Worm (Caenorhabditis elegans) whole organism, L1 larva: ENCODE measurements around the gene nhr-277.

Experiments
- C16A3.4 ChIP-seq: fragments of 150-350 bp; optimal IDR thresholded peaks from 2 replicates; lab custom pipeline; 2014; ENCODE audit warnings: missing biosample characterization, missing genetic modification characterization
- C34B4.2 ChIP-seq: sonication (generic microtip); optimal IDR thresholded peaks from 2 replicates; lab custom pipeline; 2017; ENCODE audit warnings: mild to moderate bottlenecking, missing genetic modification characterization, missing compliant biosample characterization
- Y116A8C.19 ChIP-seq: sonication (generic microtip); optimal IDR thresholded peaks from 2 replicates; lab custom pipeline; 2016; ENCODE audit warnings: missing compliant biosample characterization, missing genetic modification characterization, borderline replicate concordance
- alr-1 ChIP-seq: fragments of 200-800 bp; sonication (Bioruptor generic); optimal IDR thresholded peaks from 2 replicates; lab custom pipeline; 2018; ENCODE audit warnings: borderline replicate concordance, mild to moderate bottlenecking, missing genetic modification characterization, missing compliant biosample characterization
- blmp-1 ChIP-seq: fragments of 150-350 bp; optimal IDR thresholded peaks from 2 replicates; lab custom pipeline; 2014; ENCODE audit warnings: missing biosample characterization, missing genetic modification characterization
- efl-1 ChIP-seq, 4 experiments: fragments of 150-350 bp; optimal IDR thresholded peaks in 3 of 4; peaks in 1 of 4; 1 replicate in 1 of 4; 2 replicates in 3 of 4; lab custom pipeline; 2014; ENCODE audit warnings: missing biosample characterization in 2 of 4, missing genetic modification characterization in 2 of 4, missing genetic modification reagents in 2 of 4
- egl-13 ChIP-seq: sonication (generic microtip); optimal IDR thresholded peaks from 2 replicates; lab custom pipeline; 2016; ENCODE audit warnings: missing genotype, missing genetic modification reagents, missing genetic modification characterization, missing compliant biosample characterization
- egl-27 ChIP-seq, 2 experiments: fragments of 150-350 bp in 1 of 2; sonication (generic microtip); optimal IDR thresholded peaks; 3 replicates each; lab custom pipeline; 2017 to 2018; ENCODE audit warnings: missing biosample characterization in 2 of 2, missing genetic modification characterization in 2 of 2, missing genetic modification reagents in 2 of 2
- elt-2 ChIP-seq: sonication (generic microtip); optimal IDR thresholded peaks from 2 replicates; lab custom pipeline; 2016; ENCODE audit warnings: missing genetic modification characterization, mild to moderate bottlenecking, inconsistent platforms, missing compliant biosample characterization, missing genetic modification reagents
- elt-3 ChIP-seq, 6 experiments: fragments of 150-350 bp in 1 of 6; sonication (generic microtip); optimal IDR thresholded peaks; 2 replicates each; lab custom pipeline; 2017 to 2018; ENCODE audit warnings: missing biosample characterization in 6 of 6, missing genetic modification characterization in 6 of 6, inconsistent platforms in 1 of 6
- hpl-2 ChIP-seq: fragments of 150-350 bp; optimal IDR thresholded peaks from 2 replicates; lab custom pipeline; 2014; ENCODE audit warnings: missing biosample characterization, missing genetic modification reagents, missing genetic modification characterization
- irx-1 ChIP-seq: sonication (generic microtip); optimal IDR thresholded peaks from 2 replicates; lab custom pipeline; 2016; ENCODE audit warnings: missing genetic modification characterization, missing compliant biosample characterization
- jun-1 ChIP-seq: fragments of 150-350 bp; optimal IDR thresholded peaks from 2 replicates; lab custom pipeline; 2014; ENCODE audit warnings: missing biosample characterization, missing genetic modification reagents, missing genetic modification characterization
- lin-15B ChIP-seq: fragments of 150-350 bp; sonication (generic microtip); optimal IDR thresholded peaks from 3 replicates; lab custom pipeline; 2014; ENCODE audit warnings: missing biosample characterization, missing genetic modification characterization
- lin-35 ChIP-seq, 2 experiments: fragments of 150-350 bp; optimal IDR thresholded peaks; 2 replicates each; lab custom pipeline; 2014; ENCODE audit warnings: missing biosample characterization in 2 of 2, missing genetic modification characterization in 2 of 2, missing genetic modification reagents in 2 of 2
- lin-39 ChIP-seq: fragments of 150-350 bp; optimal IDR thresholded peaks from 2 replicates; lab custom pipeline; 2014; ENCODE audit warnings: missing biosample characterization, missing genetic modification reagents, missing genetic modification characterization
- lir-3 ChIP-seq: sonication (generic microtip); optimal IDR thresholded peaks from 2 replicates; lab custom pipeline; 2016; ENCODE audit warnings: mild to moderate bottlenecking, missing genetic modification characterization, moderate library complexity, missing compliant biosample characterization; ENCODE audit not compliant: poor library complexity
- mab-9 ChIP-seq: fragments of 200-800 bp; sonication (Bioruptor generic); IDR thresholded peaks from 2 replicates; pipeline ENCODE4 v1.3.6; 2022; ENCODE audit warnings: missing genetic modification reagents, missing genetic modification characterization, missing compliant biosample characterization
- mdl-1 ChIP-seq, 2 experiments: fragments of 150-350 bp; optimal IDR thresholded peaks; 2 replicates each; lab custom pipeline; 2014 to 2017; ENCODE audit warnings: missing biosample characterization in 2 of 2, missing genetic modification characterization in 2 of 2, inconsistent platforms in 1 of 2
- mef-2 ChIP-seq: fragments of 150-350 bp; optimal IDR thresholded peaks from 2 replicates; lab custom pipeline; 2014; ENCODE audit warnings: missing biosample characterization, missing genetic modification characterization
- nhr-11 ChIP-seq: fragments of 150-350 bp; optimal IDR thresholded peaks from 2 replicates; lab custom pipeline; 2014; ENCODE audit warnings: missing biosample characterization, missing genetic modification characterization
- nhr-237 ChIP-seq: fragments of 150-350 bp; optimal IDR thresholded peaks from 2 replicates; lab custom pipeline; 2014; ENCODE audit warnings: missing biosample characterization, missing genetic modification characterization
- nhr-28 ChIP-seq: fragments of 150-350 bp; optimal IDR thresholded peaks from 2 replicates; lab custom pipeline; 2014; ENCODE audit warnings: missing biosample characterization, missing genetic modification characterization
- nhr-47 ChIP-seq: sonication (generic microtip); optimal IDR thresholded peaks from 2 replicates; lab custom pipeline; 2016; ENCODE audit warnings: mild to moderate bottlenecking, missing genetic modification characterization, moderate library complexity, missing compliant biosample characterization
- nhr-71 ChIP-seq: sonication (generic microtip); optimal IDR thresholded peaks from 2 replicates; lab custom pipeline; 2016; ENCODE audit warnings: mild to moderate bottlenecking, missing genetic modification characterization, moderate library complexity, missing compliant biosample characterization
- nhr-76 ChIP-seq: sonication (generic microtip); optimal IDR thresholded peaks from 2 replicates; lab custom pipeline; 2017; ENCODE audit warnings: missing biosample characterization, missing genetic modification characterization
- nhr-84 ChIP-seq: sonication (generic microtip); optimal IDR thresholded peaks from 2 replicates; lab custom pipeline; 2017; ENCODE audit warnings: missing biosample characterization, missing genetic modification characterization
- nhr-85 ChIP-seq: sonication (generic microtip); peaks from one replicate; lab custom pipeline; 2016; ENCODE audit warnings: missing genetic modification characterization, inconsistent platforms, missing compliant biosample characterization
- nhr-90 ChIP-seq: sonication (generic microtip); optimal IDR thresholded peaks from 2 replicates; lab custom pipeline; 2016; ENCODE audit warnings: mild to moderate bottlenecking, missing genetic modification characterization, missing compliant biosample characterization; ENCODE audit not compliant: poor library complexity
- pax-3 ChIP-seq: fragments of 200-800 bp; sonication (Bioruptor generic); optimal IDR thresholded peaks from 2 replicates; lab custom pipeline; 2018; ENCODE audit warnings: mild to moderate bottlenecking, missing genetic modification characterization, moderate library complexity, missing compliant biosample characterization
- rnt-1 ChIP-seq: sonication (generic microtip); optimal IDR thresholded peaks from 2 replicates; lab custom pipeline; 2016; ENCODE audit warnings: mild to moderate bottlenecking, missing genetic modification characterization, moderate library complexity, missing compliant biosample characterization
- skn-1 ChIP-seq: fragments of 150-350 bp; optimal IDR thresholded peaks from 2 replicates; lab custom pipeline; 2014; ENCODE audit warnings: missing biosample characterization, missing genetic modification characterization
- snu-23 ChIP-seq: sonication (generic microtip); optimal IDR thresholded peaks from 2 replicates; lab custom pipeline; 2016; ENCODE audit warnings: missing genetic modification characterization, missing compliant biosample characterization
- sptf-1 ChIP-seq: fragments of 150-350 bp; optimal IDR thresholded peaks from 2 replicates; lab custom pipeline; 2014; ENCODE audit warnings: missing biosample characterization, missing genetic modification characterization
- sup-37 ChIP-seq: fragments of 200-800 bp; sonication (Bioruptor generic); optimal IDR thresholded peaks from 2 replicates; lab custom pipeline; 2018; ENCODE audit warnings: mild to moderate bottlenecking, missing genetic modification characterization, missing compliant biosample characterization
- swsn-7 ChIP-seq: sonication (generic microtip); optimal IDR thresholded peaks from 2 replicates; lab custom pipeline; 2016; ENCODE audit warnings: missing genetic modification characterization, missing compliant biosample characterization
- tbx-2 ChIP-seq: sonication (generic microtip); optimal IDR thresholded peaks from 2 replicates; lab custom pipeline; 2016; ENCODE audit warnings: missing genetic modification characterization, missing compliant biosample characterization
- unc-130 ChIP-seq: fragments of 150-350 bp; optimal IDR thresholded peaks from 2 replicates; lab custom pipeline; 2017; ENCODE audit warnings: missing biosample characterization, missing genetic modification characterization, inconsistent platforms
- unc-30 ChIP-seq: sonication (generic microtip); optimal IDR thresholded peaks from 2 replicates; lab custom pipeline; 2017; ENCODE audit warnings: missing biosample characterization, missing genetic modification characterization
- unc-62 ChIP-seq: fragments of 150-350 bp; optimal IDR thresholded peaks from 2 replicates; lab custom pipeline; 2014; ENCODE audit warnings: missing biosample characterization, missing genetic modification reagents, missing genetic modification characterization
- xbp-1 ChIP-seq: sonication (generic microtip); optimal IDR thresholded peaks from 2 replicates; lab custom pipeline; 2016; ENCODE audit warnings: missing genetic modification characterization, missing compliant biosample characterization
- zip-4 ChIP-seq: fragments of 200-800 bp; sonication (Bioruptor generic); optimal IDR thresholded peaks from 2 replicates; lab custom pipeline; 2018; ENCODE audit warnings: mild to moderate bottlenecking, missing genetic modification characterization, moderate library complexity, missing compliant biosample characterization
- ztf-11 ChIP-seq, 2 experiments: sonication (generic microtip); optimal IDR thresholded peaks; 2 replicates each; lab custom pipeline; 2016 to 2017; ENCODE audit warnings: missing genetic modification characterization in 2 of 2, missing biosample characterization in 1 of 2, missing compliant biosample characterization in 1 of 2
- ztf-4 ChIP-seq: fragments of 150-350 bp; optimal IDR thresholded peaks from 2 replicates; lab custom pipeline; 2014; ENCODE audit warnings: missing biosample characterization, missing genetic modification characterization

nhr-277 gene

DNA sequence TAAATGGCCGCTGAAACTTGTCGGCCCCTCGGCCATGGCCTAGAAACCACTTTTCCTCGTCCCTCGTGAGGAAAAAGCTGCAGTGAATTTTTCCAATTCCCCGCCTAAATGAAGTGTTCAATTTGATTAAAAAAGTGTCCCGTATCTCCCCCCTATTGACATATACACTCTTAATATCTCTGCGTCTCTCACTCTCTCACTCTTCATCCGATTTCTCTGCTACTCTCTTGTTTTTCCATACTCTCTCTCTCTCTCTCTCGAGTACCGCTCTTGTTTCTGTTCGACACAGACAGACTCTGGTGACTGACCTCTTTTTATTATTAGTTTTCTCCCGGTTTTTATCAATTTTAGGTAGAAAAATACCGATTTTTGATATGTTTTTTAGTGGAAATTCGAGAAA, 42.3 kb downstream of the nhr-277 start (continued):
- no peak for TF ChIP-seq sptf-1 (tag; lab: Kevin White, UChicago)
- no peak for TF ChIP-seq sup-37 (GFP tag; lab: Kevin White, UChicago)
- TF ChIP-seq rnt-1 (tag; lab: Kevin White, UChicago) = no peak
- TF ChIP-seq nhr-85 (tag; lab: Kevin White, UChicago) = peak; percentile 71
- TF ChIP-seq efl-1 (optimal IDR thresholded peaks at IDR 0.05; lab: Kevin White, UChicago) = peak; percentile 69 to 72
- peak; percentile 47 to 87 for TF ChIP-seq efl-1 (GFP tag; optimal IDR thresholded peaks at IDR 0.05 in 1 of 2; lab: Kevin White, UChicago)
- TF ChIP-seq alr-1 (tag; lab: Kevin White, UChicago) = no peak
- peak; percentile 68 for TF ChIP-seq nhr-71 (tag; lab: Kevin White, UChicago)
- no peak for TF ChIP-seq hpl-2 (GFP tag; lab: Kevin White, UChicago)
- TF ChIP-seq C34B4.2 (tag; lab: Kevin White, UChicago) = no peak
- TF ChIP-seq tbx-2 (tag; lab: Kevin White, UChicago) = peak; percentile 46
- no peak for TF ChIP-seq zip-4 (GFP tag; lab: Kevin White, UChicago)
- TF ChIP-seq xbp-1 (tag; lab: Kevin White, UChicago) = peak; percentile 29
- no peak for TF ChIP-seq skn-1 (tag; lab: Kevin White, UChicago)
- no peak for TF ChIP-seq irx-1 (tag; lab: Kevin White, UChicago)
- no peak for TF ChIP-seq lir-3 (tag; lab: Kevin White, UChicago)
- TF ChIP-seq ztf-4 = no peak
- peak; percentile 36 for TF ChIP-seq swsn-7 (tag; lab: Kevin White, UChicago)
- no peak for TF ChIP-seq egl-27 (tag; optimal IDR thresholded peaks at IDR 0.05; lab: Kevin White, UChicago)
- no peak for TF ChIP-seq unc-30
- peak; percentile 54 for TF ChIP-seq nhr-47 (tag; lab: Kevin White, UChicago)
- TF ChIP-seq nhr-11 = no peak
- no peak for TF ChIP-seq pax-3 (tag; lab: Kevin White, UChicago)
- no peak for TF ChIP-seq unc-62 (GFP tag; lab: Kevin White, UChicago)
- TF ChIP-seq nhr-237 = no peak
- no peak for TF ChIP-seq mab-9 (GFP tag; lab: Robert Waterston, UW)
- TF ChIP-seq jun-1 (tag; lab: Kevin White, UChicago) = no peak
- no peak for TF ChIP-seq nhr-28 (tag; lab: Kevin White, UChicago)
- TF ChIP-seq lin-35 (GFP tag; optimal IDR thresholded peaks at IDR 0.05; lab: Kevin White, UChicago) = peak; percentile 45 to 55
- peak; percentile 48 for TF ChIP-seq nhr-90
- TF ChIP-seq unc-130 (tag; lab: Kevin White, UChicago) = no peak
- TF ChIP-seq C16A3.4 (tag; lab: Kevin White, UChicago) = no peak
- no peak for TF ChIP-seq lin-15B (tag; lab: Kevin White, UChicago)
- TF ChIP-seq lin-39 (tag; lab: Kevin White, UChicago) = no peak
- no peak for TF ChIP-seq egl-13 (tag; lab: Kevin White, UChicago)
- peak in 1 of 6 experiments; percentile 26 for TF ChIP-seq elt-3 (tag; optimal IDR thresholded peaks at IDR 0.05; lab: Kevin White, UChicago)
- no peak for TF ChIP-seq mdl-1 (tag; optimal IDR thresholded peaks at IDR 0.05; lab: Kevin White, UChicago)
- no peak for TF ChIP-seq ztf-11 (tag; optimal IDR thresholded peaks at IDR 0.05; lab: Kevin White, UChicago)
- TF ChIP-seq nhr-76 (tag; lab: Kevin White, UChicago) = no peak
- TF ChIP-seq blmp-1 = peak; percentile 38
- no peak for TF ChIP-seq nhr-84 (tag; lab: Kevin White, UChicago)
- no peak for TF ChIP-seq mef-2 (tag; lab: Kevin White, UChicago)
- no peak for TF ChIP-seq elt-2
- TF ChIP-seq snu-23 (GFP tag; lab: Kevin White, UChicago) = peak; percentile 68
- TF ChIP-seq Y116A8C.19 (tag; lab: Kevin White, UChicago) = no peak
